Fruit fly (Drosophila melanogaster) whole organism, prepupa: Measurements from ENCODE around the gene Gr93d.
A peak's percentile ranks its signal among the peaks of the same experiment; 100 is the strongest.

ENCODE experiments used
- CG10631 ChIP-seq: fragments of 200-800 bp; sonication (Bioruptor generic); optimal IDR thresholded peaks from 2 replicates; lab custom pipeline; 2016; ENCODE audit warnings: missing biosample characterization, missing genetic modification characterization
- CG10669 ChIP-seq: fragments of 200-800 bp; sonication (Bioruptor generic); optimal IDR thresholded peaks from 3 replicates; lab custom pipeline; 2018; ENCODE audit warnings: missing biosample characterization, mild to moderate bottlenecking, missing genetic modification characterization, moderate library complexity
- CG11294 ChIP-seq: fragments of 200-800 bp; sonication (Bioruptor generic); IDR thresholded peaks from 2 replicates; pipeline ENCODE4 v1.3.6; 2022; ENCODE audit warnings: missing biosample characterization, missing genetic modification characterization
- CG11762 ChIP-seq: fragments of 200-800 bp; sonication (Bioruptor generic); optimal IDR thresholded peaks from 3 replicates; lab custom pipeline; 2016; ENCODE audit warnings: missing biosample characterization, missing genetic modification characterization; ENCODE audit not compliant: insufficient read depth
- CG11902 ChIP-seq: fragments of 200-800 bp; sonication (Bioruptor generic); optimal IDR thresholded peaks from 3 replicates; lab custom pipeline; 2016; ENCODE audit warnings: missing biosample characterization, missing genetic modification characterization
- CG1621 ChIP-seq: fragments of 200-800 bp; sonication (Bioruptor generic); optimal IDR thresholded peaks from 3 replicates; lab custom pipeline; 2018; ENCODE audit warnings: missing biosample characterization, mild to moderate bottlenecking, missing genetic modification characterization
- CG16779 ChIP-seq: fragments of 200-800 bp; sonication (Bioruptor generic); optimal IDR thresholded peaks from 3 replicates; lab custom pipeline; 2017; ENCODE audit warnings: missing biosample characterization, mild to moderate bottlenecking, missing genetic modification characterization
- CG3032 ChIP-seq: fragments of 200-800 bp; optimal IDR thresholded peaks from 2 replicates; lab custom pipeline; 2019; ENCODE audit warnings: missing biosample characterization, mild to moderate bottlenecking, missing genetic modification characterization, moderate library complexity
- CG32006 ChIP-seq: fragments of 200-800 bp; sonication (Bioruptor generic); optimal IDR thresholded peaks from 3 replicates; lab custom pipeline; 2017; ENCODE audit warnings: missing biosample characterization, mild to moderate bottlenecking, missing genetic modification characterization
- CG34406 ChIP-seq: fragments of 200-800 bp; sonication (Bioruptor generic); optimal IDR thresholded peaks from 3 replicates; lab custom pipeline; 2016; ENCODE audit warnings: missing biosample characterization, missing genetic modification characterization
- CG3919 ChIP-seq: fragments of 200-800 bp; sonication (Bioruptor generic); optimal IDR thresholded peaks from 3 replicates; lab custom pipeline; 2016; ENCODE audit warnings: missing biosample characterization, missing genetic modification characterization
- CG4318 ChIP-seq: fragments of 200-800 bp; sonication (Bioruptor generic); optimal IDR thresholded peaks from 3 replicates; lab custom pipeline; 2017; ENCODE audit warnings: missing biosample characterization, mild to moderate bottlenecking, missing genetic modification characterization
- CG6276 ChIP-seq: fragments of 200-800 bp; sonication (Bioruptor generic); optimal IDR thresholded peaks from 2 replicates; lab custom pipeline; 2017; ENCODE audit warnings: missing biosample characterization, mild to moderate bottlenecking, missing genetic modification characterization
- CG6792 ChIP-seq: fragments of 200-800 bp; sonication (Bioruptor generic); optimal IDR thresholded peaks from 3 replicates; lab custom pipeline; 2016; ENCODE audit warnings: missing biosample characterization, missing genetic modification characterization
- CG6854 ChIP-seq: fragments of 200-800 bp; sonication (Bioruptor generic); optimal IDR thresholded peaks from 2 replicates; lab custom pipeline; 2017; ENCODE audit warnings: missing biosample characterization, mild to moderate bottlenecking, missing genetic modification characterization
- CG8119 ChIP-seq: fragments of 200-800 bp; sonication (Bioruptor generic); IDR thresholded peaks from 3 replicates; pipeline ENCODE4 v1.3.6; 2022; ENCODE audit warnings: missing biosample characterization, missing genetic modification characterization
- CG8319 ChIP-seq: fragments of 200-800 bp; sonication (Bioruptor generic); optimal IDR thresholded peaks from 3 replicates; lab custom pipeline; 2016; ENCODE audit warnings: missing biosample characterization, missing genetic modification characterization
- CG8632 ChIP-seq: fragments of 200-800 bp; sonication (Bioruptor generic); optimal IDR thresholded peaks from 3 replicates; lab custom pipeline; 2016; ENCODE audit warnings: missing biosample characterization, missing genetic modification characterization
- Eip75B ChIP-seq: fragments of 200-800 bp; sonication (Bioruptor generic); optimal IDR thresholded peaks from 3 replicates; lab custom pipeline; 2016; ENCODE audit warnings: missing biosample characterization, missing genetic modification characterization
- Eip93F ChIP-seq: fragments of 200-800 bp; sonication (Bioruptor generic); optimal IDR thresholded peaks from 2 replicates; lab custom pipeline; 2016; ENCODE audit warnings: missing biosample characterization, mild to moderate bottlenecking, missing genetic modification characterization
- Ets21C ChIP-seq: fragments of 200-800 bp; sonication (Bioruptor generic); optimal IDR thresholded peaks from 3 replicates; lab custom pipeline; 2016; ENCODE audit warnings: missing biosample characterization, missing genetic modification characterization
- Gug ChIP-seq: fragments of 200-800 bp; sonication (Bioruptor generic); IDR thresholded peaks from 2 replicates; pipeline ENCODE4 v1.3.6; 2022; ENCODE audit warnings: missing biosample characterization, missing genetic modification characterization
- Hr38 ChIP-seq: sonication (Bioruptor generic); optimal IDR thresholded peaks from 2 replicates; lab custom pipeline; 2016; ENCODE audit warnings: missing biosample characterization, missing genetic modification characterization
- Hr4 ChIP-seq: fragments of 200-800 bp; sonication (Bioruptor generic); optimal IDR thresholded peaks from 3 replicates; lab custom pipeline; 2016; ENCODE audit warnings: missing biosample characterization, missing genetic modification characterization
- Lpt ChIP-seq: fragments of 200-800 bp; sonication (Bioruptor generic); optimal IDR thresholded peaks from 3 replicates; lab custom pipeline; 2016; ENCODE audit warnings: missing biosample characterization, missing genetic modification characterization
- Met ChIP-seq: fragments of 200-800 bp; sonication (Bioruptor generic); optimal IDR thresholded peaks from 3 replicates; lab custom pipeline; 2016; ENCODE audit warnings: missing biosample characterization, missing genetic modification characterization
- OdsH ChIP-seq: fragments of 200-800 bp; sonication (Bioruptor generic); optimal IDR thresholded peaks from 3 replicates; lab custom pipeline; 2016; ENCODE audit warnings: missing biosample characterization, missing genetic modification characterization
- Sox102F ChIP-seq: fragments of 200-800 bp; sonication (Bioruptor generic); optimal IDR thresholded peaks from 2 replicates; lab custom pipeline; 2016; ENCODE audit warnings: missing biosample characterization, mild to moderate bottlenecking, missing genetic modification characterization
- Sox15 ChIP-seq: fragments of 200-800 bp; sonication (Bioruptor generic); optimal IDR thresholded peaks from 3 replicates; lab custom pipeline; 2016; ENCODE audit warnings: missing biosample characterization, missing genetic modification characterization
- achi ChIP-seq: fragments of 200-800 bp; sonication (Bioruptor generic); optimal IDR thresholded peaks from 3 replicates; lab custom pipeline; 2016; ENCODE audit warnings: missing biosample characterization, missing genetic modification characterization
- acj6 ChIP-seq: fragments of 200-800 bp; sonication (Bioruptor generic); optimal IDR thresholded peaks from 3 replicates; lab custom pipeline; 2016; ENCODE audit warnings: missing biosample characterization, missing genetic modification characterization
- cyc ChIP-seq: fragments of 200-800 bp; sonication (Bioruptor generic); optimal IDR thresholded peaks from 3 replicates; lab custom pipeline; 2016; ENCODE audit warnings: missing biosample characterization, missing genetic modification characterization
- dac ChIP-seq: fragments of 200-800 bp; sonication (Bioruptor generic); optimal IDR thresholded peaks from 2 replicates; lab custom pipeline; 2017; ENCODE audit warnings: missing biosample characterization, mild to moderate bottlenecking, missing genetic modification characterization
- dsx ChIP-seq: fragments of 200-800 bp; optimal IDR thresholded peaks from 3 replicates; lab custom pipeline; 2019; ENCODE audit warnings: missing biosample characterization, mild to moderate bottlenecking, missing genetic modification characterization, moderate library complexity; ENCODE audit not compliant: poor library complexity, severe bottlenecking
- eg ChIP-seq: fragments of 200-800 bp; sonication (Bioruptor generic); IDR thresholded peaks from 3 replicates; pipeline ENCODE4 v1.3.6; 2022; ENCODE audit warnings: missing biosample characterization, missing genetic modification characterization
- esn ChIP-seq: fragments of 200-800 bp; sonication (Bioruptor generic); optimal IDR thresholded peaks from 2 replicates; lab custom pipeline; 2016; ENCODE audit warnings: missing biosample characterization, mild to moderate bottlenecking, missing genetic modification characterization, moderate library complexity
- fd59A ChIP-seq: fragments of 200-800 bp; sonication (Bioruptor generic); optimal IDR thresholded peaks from 2 replicates; lab custom pipeline; 2017; ENCODE audit warnings: missing biosample characterization, mild to moderate bottlenecking, missing genetic modification characterization, missing genetic modification reagents
- fd85E ChIP-seq: fragments of 200-800 bp; sonication (Bioruptor generic); optimal IDR thresholded peaks from 3 replicates; lab custom pipeline; 2016; ENCODE audit warnings: missing biosample characterization, missing genetic modification characterization
- fkh ChIP-seq: fragments of 200-800 bp; sonication (Bioruptor generic); optimal IDR thresholded peaks from 3 replicates; lab custom pipeline; 2017; ENCODE audit warnings: missing biosample characterization, mild to moderate bottlenecking, missing genetic modification characterization, moderate library complexity
- lz ChIP-seq: fragments of 200-800 bp; sonication (Bioruptor generic); optimal IDR thresholded peaks from 3 replicates; lab custom pipeline; 2016; ENCODE audit warnings: missing biosample characterization, missing genetic modification characterization
- net ChIP-seq: fragments of 200-800 bp; sonication (Bioruptor generic); optimal IDR thresholded peaks from 3 replicates; lab custom pipeline; 2016; ENCODE audit warnings: missing biosample characterization, missing genetic modification characterization
- ss ChIP-seq, 2 experiments: fragments of 200-800 bp; sonication (Bioruptor generic); optimal IDR thresholded peaks; 2 replicates in 1 of 2; 3 replicates in 1 of 2; lab custom pipeline; 2017 to 2018; ENCODE audit warnings: mild to moderate bottlenecking in 2 of 2, missing biosample characterization in 2 of 2, missing genetic modification characterization in 2 of 2, moderate library complexity in 1 of 2
- topi ChIP-seq: fragments of 200-800 bp; sonication (Bioruptor generic); optimal IDR thresholded peaks from 3 replicates; lab custom pipeline; 2016; ENCODE audit warnings: missing biosample characterization, missing genetic modification characterization
- vri ChIP-seq: fragments of 200-800 bp; sonication (Bioruptor generic); optimal IDR thresholded peaks from 3 replicates; lab custom pipeline; 2016; ENCODE audit warnings: missing biosample characterization, mild to moderate bottlenecking, missing genetic modification characterization

Gene Gr93d

DNA sequence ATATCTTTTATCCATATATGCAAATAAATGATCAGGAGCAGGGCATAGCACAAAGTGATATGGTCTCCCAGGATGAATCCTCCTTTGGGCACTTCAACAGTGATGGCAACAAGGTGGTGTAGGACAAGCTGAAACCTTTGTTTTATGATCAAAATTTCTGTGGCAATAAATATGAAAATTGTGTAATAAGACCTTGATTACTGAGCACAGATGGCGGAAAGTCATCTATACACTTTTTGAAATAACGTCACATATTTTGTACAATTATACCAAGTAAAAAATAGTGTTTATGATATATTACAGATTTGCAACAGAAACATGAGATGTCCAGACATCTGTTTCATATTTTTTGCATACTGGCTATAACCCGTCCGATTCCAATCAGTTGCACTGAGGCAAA lies 34.1 kb upstream of the Gr93d start, which contains the start of gene CG31465:
TSS of gene CG31465 (plus strand) at position 301 of the 400 bp plus-strand sequence.
- TF ChIP-seq Hr4 (GFP tag; lab: Kevin White, UChicago) (no peak), CG16779 (tag; lab: Kevin White, UChicago) (no peak), Eip75B (no peak), dac (no peak), CG10631 (no peak), CG10669 (GFP tag; lab: Kevin White, UChicago) (no peak)

DNA sequence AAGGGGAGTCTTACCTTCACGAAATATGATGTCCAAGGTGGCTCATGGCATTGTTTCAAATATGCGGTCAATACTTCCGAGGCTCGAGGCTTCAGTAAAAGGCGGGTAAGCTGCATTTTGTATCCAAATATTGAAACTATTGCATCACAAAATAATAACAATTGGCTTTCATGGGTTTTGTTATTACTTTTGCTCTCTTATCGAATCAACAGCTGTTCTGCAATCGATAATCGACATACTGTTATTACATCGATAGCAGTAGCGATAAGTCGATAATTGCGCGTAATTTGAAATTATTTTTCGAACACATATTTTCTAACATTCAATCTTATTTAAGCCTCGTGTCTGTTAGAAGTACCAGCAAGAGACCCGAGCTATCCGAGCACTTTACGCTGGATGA lies 32.0 kb upstream of the Gr93d start, which contains the start of gene CG34148:
TSS of gene CG34148 (minus strand) at position 214 of the 400 bp plus-strand sequence.
- TF ChIP-seq CG8119 (GFP tag; lab: Robert Waterston, UW), result no peak
- no peak for TF ChIP-seq net

DNA sequence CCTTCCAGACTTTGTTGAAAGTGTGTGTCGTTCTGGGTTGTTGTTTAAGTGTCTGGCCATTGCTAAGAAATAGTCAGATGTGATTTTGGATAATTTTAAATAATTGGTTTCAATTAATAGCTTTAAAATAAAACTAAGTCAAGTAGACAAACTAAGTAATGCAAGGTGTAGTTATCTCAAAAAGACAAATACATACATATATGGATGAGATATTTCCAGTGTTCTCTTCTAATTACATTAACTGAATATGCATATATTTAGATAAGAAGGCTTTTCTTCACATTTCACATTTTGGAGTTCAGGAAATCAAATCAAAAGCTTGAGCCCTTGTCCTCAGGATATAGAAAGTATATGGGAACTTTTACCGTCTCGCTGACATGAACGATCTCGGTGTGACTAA lies 31.2 kb upstream of the Gr93d start, which contains the start of gene P5CDh2:
TSS of gene P5CDh2 (plus strand) at position 301 of the 400 bp plus-strand sequence.
- no peak for TF ChIP-seq Gug (GFP tag; lab: Robert Waterston, UW)
- TF ChIP-seq Hr38, result no peak
- TF ChIP-seq topi (GFP tag; lab: Kevin White, UChicago), result no peak
- TF ChIP-seq ss (GFP tag; optimal IDR thresholded peaks at IDR 0.05; lab: Kevin White, UChicago), result no peak
- TF ChIP-seq CG10631, result no peak
- TF ChIP-seq Sox15 (GFP tag; lab: Kevin White, UChicago), result no peak
- TF ChIP-seq OdsH, result no peak
- no peak for TF ChIP-seq lz (GFP tag; lab: Kevin White, UChicago)
- no peak for TF ChIP-seq CG34406 (GFP tag; lab: Kevin White, UChicago)
- no peak for TF ChIP-seq CG16779 (tag; lab: Kevin White, UChicago)
- TF ChIP-seq CG11902 (GFP tag; lab: Kevin White, UChicago), result no peak
- TF ChIP-seq CG4318, result no peak
- TF ChIP-seq, all 60 proteins: peak for 0

DNA sequence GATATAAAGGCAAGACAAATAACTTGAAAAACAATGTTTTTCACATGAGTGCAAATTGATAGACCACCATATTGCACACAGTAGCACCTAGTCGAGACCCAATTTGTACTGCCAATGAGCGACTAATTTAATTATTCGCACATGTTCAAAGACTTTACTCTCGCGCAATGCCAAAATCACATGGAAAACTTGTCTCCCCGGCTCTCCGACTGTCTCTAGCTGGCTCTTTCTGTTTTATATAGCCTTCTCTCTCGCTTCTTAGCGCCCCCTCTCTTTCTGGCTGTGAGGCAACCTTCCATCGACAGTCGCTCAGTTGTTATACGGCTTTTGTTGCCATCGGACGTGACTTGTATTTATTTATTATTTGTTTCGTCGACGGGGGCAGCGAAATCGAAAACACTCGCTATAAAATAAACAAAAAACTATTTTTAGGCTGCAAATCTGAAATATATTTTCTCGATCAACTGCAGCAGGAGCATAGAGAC lies 28.6 kb upstream of the Gr93d start, which contains the start of gene CG6656:
TSS of gene CG6656 (plus strand) at position 312 of the 485 bp plus-strand sequence.
- TF ChIP-seq CG6276 (GFP tag; lab: Kevin White, UChicago) (no peak), dsx (peak; percentile 87), CG8632 (no peak), CG34406 (GFP tag; lab: Kevin White, UChicago) (no peak), topi (GFP tag; lab: Kevin White, UChicago) (no peak), Sox15 (GFP tag; lab: Kevin White, UChicago) (no peak), eg (GFP tag; lab: Robert Waterston, UW) (no peak; the same call in 2 of the 3 replicates), Sox102F (GFP tag; lab: Kevin White, UChicago) (no peak), fkh (GFP tag; lab: Kevin White, UChicago) (peak; percentile 47), CG3919 (GFP tag; lab: Kevin White, UChicago) (peak; percentile 37), Ets21C (GFP tag; lab: Kevin White, UChicago) (no peak), CG8319 (GFP tag; lab: Kevin White, UChicago) (no peak), CG16779 (tag; lab: Kevin White, UChicago) (peak; percentile 5), achi (GFP tag; lab: Kevin White, UChicago) (no peak), CG6854 (GFP tag; lab: Kevin White, UChicago) (peak; percentile 25), CG4318 (no peak), Eip75B (no peak), CG11762 (no peak), acj6 (GFP tag; lab: Kevin White, UChicago) (no peak), CG3032 (tag; lab: Kevin White, UChicago) (no peak), Met (no peak), cyc (GFP tag; lab: Kevin White, UChicago) (no peak), fd59A (GFP tag; lab: Kevin White, UChicago) (no peak), CG6792 (GFP tag; lab: Kevin White, UChicago) (peak; percentile 17), Gug (GFP tag; lab: Robert Waterston, UW) (no peak), Eip93F (GFP tag; lab: Kevin White, UChicago) (no peak), vri (GFP tag; lab: Kevin White, UChicago) (peak; percentile 83), ss (GFP tag; optimal IDR thresholded peaks at IDR 0.05; lab: Kevin White, UChicago) (peak; percentile 22 to 49), esn (GFP tag; lab: Kevin White, UChicago) (peak; percentile 26), CG10669 (GFP tag; lab: Kevin White, UChicago) (peak; percentile 22), fd85E (peak; percentile 17), net (peak; percentile 2), Lpt (peak; percentile 76), Hr38 (no peak), CG1621 (tag; lab: Kevin White, UChicago) (peak; percentile 80), dac (no peak), CG32006 (GFP tag; lab: Kevin White, UChicago) (no peak), CG11294 (GFP tag; lab: Robert Waterston, UW) (peak; percentile 33; the same call in 1 of the 2 replicates)
